Fruit fly (Drosophila melanogaster) whole organism, pupa: ENCODE measurements around the gene Kcmf1.

Experiments used
- CG10348 ChIP-seq: fragments of 200-800 bp; sonication (Bioruptor generic); IDR thresholded peaks from 2 replicates; pipeline ENCODE4 v1.3.6; 2022; ENCODE audit warnings: missing biosample characterization, missing genetic modification characterization
- CG12605 ChIP-seq: fragments of 200-800 bp; sonication (Bioruptor generic); IDR thresholded peaks from 2 replicates; pipeline ENCODE4 v1.3.6; 2022; ENCODE audit warnings: missing biosample characterization, missing genetic modification characterization
- CG13204 ChIP-seq: fragments of 200-800 bp; sonication (Bioruptor generic); optimal IDR thresholded peaks from 2 replicates; lab custom pipeline; 2018; ENCODE audit warnings: missing biosample characterization, mild to moderate bottlenecking, missing genetic modification characterization, moderate library complexity
- CG14655 ChIP-seq: fragments of 200-800 bp; sonication (Bioruptor generic); optimal IDR thresholded peaks from 3 replicates; lab custom pipeline; 2017; ENCODE audit warnings: mild to moderate bottlenecking, missing biosample characterization, missing genetic modification reagents, missing genetic modification characterization
- CG15710 ChIP-seq: fragments of 200-800 bp; sonication (Bioruptor generic); optimal IDR thresholded peaks from 2 replicates; lab custom pipeline; 2018; ENCODE audit warnings: missing biosample characterization, mild to moderate bottlenecking, missing genetic modification characterization, moderate library complexity
- CG17806 ChIP-seq: fragments of 200-800 bp; sonication (Bioruptor generic); optimal IDR thresholded peaks from 2 replicates; lab custom pipeline; 2018; ENCODE audit warnings: missing biosample characterization, mild to moderate bottlenecking, missing genetic modification characterization, moderate library complexity
- CG32121 ChIP-seq: fragments of 200-800 bp; sonication (Bioruptor generic); IDR thresholded peaks from 2 replicates; pipeline ENCODE4 v1.3.6; 2022; ENCODE audit warnings: missing biosample characterization, missing genetic modification characterization
- CG34367 ChIP-seq: fragments of 200-800 bp; sonication (Bioruptor generic); optimal IDR thresholded peaks from 2 replicates; lab custom pipeline; 2018; ENCODE audit warnings: missing biosample characterization, mild to moderate bottlenecking, missing genetic modification characterization
- CG4496 ChIP-seq: fragments of 200-800 bp; sonication (Bioruptor generic); IDR thresholded peaks from 3 replicates; pipeline ENCODE4 v1.3.6; 2022; ENCODE audit warnings: missing biosample characterization, missing genetic modification characterization
- CG8159 ChIP-seq: fragments of 200-800 bp; sonication (Bioruptor generic); optimal IDR thresholded peaks from 3 replicates; lab custom pipeline; 2018; ENCODE audit warnings: missing biosample characterization, mild to moderate bottlenecking, missing genetic modification characterization, moderate library complexity
- CG8301 ChIP-seq: fragments of 200-800 bp; sonication (Bioruptor generic); optimal IDR thresholded peaks from 2 replicates; lab custom pipeline; 2018; ENCODE audit warnings: missing biosample characterization, mild to moderate bottlenecking, missing genetic modification characterization
- CG9948 ChIP-seq: fragments of 200-800 bp; sonication (Bioruptor generic); optimal IDR thresholded peaks from 2 replicates; lab custom pipeline; 2018; ENCODE audit warnings: missing biosample characterization, mild to moderate bottlenecking, missing genetic modification characterization, moderate library complexity
- D1 ChIP-seq: fragments of 200-800 bp; sonication (Bioruptor generic); optimal IDR thresholded peaks from 2 replicates; lab custom pipeline; 2018; ENCODE audit warnings: missing biosample characterization, mild to moderate bottlenecking, missing genetic modification characterization, moderate library complexity
- EcR ChIP-seq: fragments of 200-800 bp; sonication (Bioruptor generic); optimal IDR thresholded peaks from 3 replicates; lab custom pipeline; 2019; ENCODE audit warnings: missing biosample characterization, missing genetic modification characterization, mild to moderate bottlenecking, moderate library complexity, missing genetic modification reagents
- Ets98B ChIP-seq: fragments of 200-800 bp; sonication (Bioruptor generic); IDR thresholded peaks from 2 replicates; pipeline ENCODE4 v1.3.6; 2022; ENCODE audit warnings: missing biosample characterization, missing genetic modification characterization
- Pif1A ChIP-seq: fragments of 200-800 bp; sonication (Bioruptor generic); optimal IDR thresholded peaks from 3 replicates; lab custom pipeline; 2016; ENCODE audit warnings: missing biosample characterization, missing genetic modification characterization
- Pif1B ChIP-seq: fragments of 200-800 bp; sonication (Bioruptor generic); optimal IDR thresholded peaks from 3 replicates; lab custom pipeline; 2016; ENCODE audit warnings: missing biosample characterization, missing genetic modification characterization
- Snoo ChIP-seq: fragments of 200-800 bp; sonication (Bioruptor generic); optimal IDR thresholded peaks from 3 replicates; lab custom pipeline; 2017; ENCODE audit warnings: missing biosample characterization, mild to moderate bottlenecking, missing genetic modification characterization, inconsistent platforms
- fd96Ca ChIP-seq: fragments of 200-800 bp; sonication (Bioruptor generic); IDR thresholded peaks from 3 replicates; pipeline ENCODE4 v1.3.6; 2022; ENCODE audit warnings: missing biosample characterization, missing genetic modification characterization
- gl ChIP-seq: fragments of 200-800 bp; sonication (Bioruptor generic); optimal IDR thresholded peaks from 2 replicates; lab custom pipeline; 2018; ENCODE audit warnings: missing biosample characterization, mild to moderate bottlenecking, missing genetic modification characterization
- rn ChIP-seq: fragments of 200-800 bp; sonication (Bioruptor generic); IDR thresholded peaks from 2 replicates; pipeline ENCODE4 v1.3.6; 2022; ENCODE audit warnings: missing biosample characterization, missing genetic modification characterization

The Kcmf1 gene

dm6 chr3R:9047561-9048465 is 33.1 kb upstream of the Kcmf1 start, which contains the start of gene Rel:
Rel (minus strand) TSS chr3R:9047977.
- peak; percentile 55 for TF ChIP-seq CG17806 (tag; lab: Kevin White, UChicago)
- TF ChIP-seq CG10348 (GFP tag; lab: Robert Waterston, UW): no peak
- TF ChIP-seq Pif1B: no peak
- TF ChIP-seq CG32121 (GFP tag; lab: Robert Waterston, UW): no peak
- peak; percentile 41 for TF ChIP-seq CG34367 (tag; lab: Kevin White, UChicago)
- no peak for TF ChIP-seq D1 (tag; lab: Kevin White, UChicago)
- TF ChIP-seq CG4496 (GFP tag; lab: Robert Waterston, UW): no peak
- TF ChIP-seq Snoo (tag; lab: Kevin White, UChicago): peak; percentile 47
- TF ChIP-seq EcR: peak; percentile 4
- TF ChIP-seq CG12605 (GFP tag; lab: Robert Waterston, UW): no peak
- no peak for TF ChIP-seq CG8301 (tag; lab: Kevin White, UChicago)
- TF ChIP-seq CG13204: no peak
- peak; percentile 80 for TF ChIP-seq CG8159
- TF ChIP-seq CG9948 (tag; lab: Kevin White, UChicago): peak; percentile 59
- TF ChIP-seq Pif1A (GFP tag; lab: Kevin White, UChicago): no peak
- peak; percentile 74 for TF ChIP-seq CG15710 (tag; lab: Kevin White, UChicago)
- no peak for TF ChIP-seq Ets98B
- no peak for TF ChIP-seq gl (tag; lab: Kevin White, UChicago)
- no peak for TF ChIP-seq rn (GFP tag; lab: Robert Waterston, UW)
- TF ChIP-seq CG14655 (GFP tag; lab: Kevin White, UChicago): no peak
- TF ChIP-seq fd96Ca (GFP tag; lab: Robert Waterston, UW): no peak

- TF ChIP-seq CG9948 (tag; lab: Kevin White, UChicago) (no peak), Pif1A (GFP tag; lab: Kevin White, UChicago) (no peak), Ets98B (no peak), CG34367 (tag; lab: Kevin White, UChicago) (no peak), CG12605 (GFP tag; lab: Robert Waterston, UW) (no peak), CG32121 (GFP tag; lab: Robert Waterston, UW) (no peak), gl (tag; lab: Kevin White, UChicago) (no peak), Pif1B (no peak), CG10348 (GFP tag; lab: Robert Waterston, UW) (no peak), rn (GFP tag; lab: Robert Waterston, UW) (no peak), CG14655 (GFP tag; lab: Kevin White, UChicago) (no peak), fd96Ca (GFP tag; lab: Robert Waterston, UW) (no peak)
- TF ChIP-seq, all 21 proteins: peak for 0
Measured at dm6 chr3R:9046954-9047353, 32.2 kb upstream of the Kcmf1 start.

dm6 chr3R:9045733-9046132 is 31.0 kb upstream of the Kcmf1 start:
- no peak for TF ChIP-seq gl (tag; lab: Kevin White, UChicago)
- no peak for TF ChIP-seq CG13204
- no peak for TF ChIP-seq CG12605 (GFP tag; lab: Robert Waterston, UW)
- no peak for TF ChIP-seq rn (GFP tag; lab: Robert Waterston, UW)
- no peak for TF ChIP-seq Ets98B
- no peak for TF ChIP-seq CG14655 (GFP tag; lab: Kevin White, UChicago)
- no peak for TF ChIP-seq CG8159
- TF ChIP-seq Pif1A (GFP tag; lab: Kevin White, UChicago): no peak
- TF ChIP-seq, all 21 proteins: peak for 0

dm6 chr3R:9043610-9044009 is 28.9 kb upstream of the Kcmf1 start:
- TF ChIP-seq Snoo (tag; lab: Kevin White, UChicago) (no peak), Ets98B (no peak), CG14655 (GFP tag; lab: Kevin White, UChicago) (no peak), EcR (peak; percentile 78)

dm6 chr3R:9039448-9039847 is 24.7 kb upstream of the Kcmf1 start, which contains the start of gene neur:
neur (minus strand) TSS chr3R:9039471.
- no peak for TF ChIP-seq Pif1B
- no peak for TF ChIP-seq Snoo (tag; lab: Kevin White, UChicago)
- TF ChIP-seq CG15710 (tag; lab: Kevin White, UChicago): no peak
- TF ChIP-seq CG9948 (tag; lab: Kevin White, UChicago): no peak
- TF ChIP-seq CG8159: no peak
- TF ChIP-seq EcR: no peak
- TF ChIP-seq CG12605 (GFP tag; lab: Robert Waterston, UW): no peak
- TF ChIP-seq fd96Ca (GFP tag; lab: Robert Waterston, UW): no peak
- no peak for TF ChIP-seq CG4496 (GFP tag; lab: Robert Waterston, UW)
- no peak for TF ChIP-seq CG32121 (GFP tag; lab: Robert Waterston, UW)
- no peak for TF ChIP-seq CG17806 (tag; lab: Kevin White, UChicago)
- no peak for TF ChIP-seq Ets98B
- TF ChIP-seq rn (GFP tag; lab: Robert Waterston, UW): no peak
- TF ChIP-seq D1 (tag; lab: Kevin White, UChicago): no peak

dm6 chr3R:9038652-9039051 is 23.9 kb upstream of the Kcmf1 start, which contains the start of gene hyx:
hyx (plus strand) TSS chr3R:9038760.
- TF ChIP-seq CG4496 (GFP tag; lab: Robert Waterston, UW) (0 out of 3 replicates have a peak, but pooled peaks have one; percentile 24), CG32121 (GFP tag; lab: Robert Waterston, UW) (peak; percentile 36; the same call in 1 of the 2 replicates), CG34367 (tag; lab: Kevin White, UChicago) (no peak), EcR (peak; percentile 93), gl (tag; lab: Kevin White, UChicago) (no peak), CG8301 (tag; lab: Kevin White, UChicago) (no peak), D1 (tag; lab: Kevin White, UChicago) (no peak), Ets98B (no peak; the same call in 1 of the 2 replicates), CG8159 (no peak), CG14655 (GFP tag; lab: Kevin White, UChicago) (no peak), Pif1B (no peak), rn (GFP tag; lab: Robert Waterston, UW) (no peak), Pif1A (GFP tag; lab: Kevin White, UChicago) (no peak), CG13204 (no peak), CG10348 (GFP tag; lab: Robert Waterston, UW) (no peak), fd96Ca (GFP tag; lab: Robert Waterston, UW) (no peak), CG12605 (GFP tag; lab: Robert Waterston, UW) (no peak), Snoo (tag; lab: Kevin White, UChicago) (peak; percentile 21), CG17806 (tag; lab: Kevin White, UChicago) (peak; percentile 20), CG9948 (tag; lab: Kevin White, UChicago) (no peak), CG15710 (tag; lab: Kevin White, UChicago) (peak; percentile 11)
